Worm (Caenorhabditis elegans) whole organism, young adult: ENCODE data around the gene gbb-2.

Source experiments
- B0019.2 ChIP-seq: fragments of 200-800 bp; sonication (Bioruptor generic); conservative IDR thresholded peaks from 2 replicates; pipeline ENCODE4 v1.3.6; 2022; ENCODE audit warnings: missing genetic modification reagents, missing genetic modification characterization, missing compliant biosample characterization
- B0261.1 ChIP-seq: sonication (generic microtip); optimal IDR thresholded peaks from 2 replicates; lab custom pipeline; 2016; ENCODE audit warnings: mild to moderate bottlenecking, missing genetic modification characterization, moderate library complexity, missing compliant biosample characterization
- D2030.7 ChIP-seq: fragments of 200-800 bp; sonication (Bioruptor generic); IDR thresholded peaks from 2 replicates; pipeline ENCODE4 v1.3.6; 2022; ENCODE audit warnings: missing genetic modification reagents, missing genetic modification characterization, missing compliant biosample characterization
- Y53F4B.3 ChIP-seq: fragments of 200-800 bp; sonication (Bioruptor generic); IDR thresholded peaks from 2 replicates; pipeline ENCODE4 v1.3.6; 2022; ENCODE audit warnings: missing genetic modification reagents, missing genetic modification characterization, missing compliant biosample characterization
- Y53G8AR.9 ChIP-seq: fragments of 200-800 bp; sonication (Bioruptor generic); conservative IDR thresholded peaks from 2 replicates; pipeline ENCODE4 v1.3.6; 2022; ENCODE audit warnings: missing genetic modification reagents, missing genetic modification characterization, missing compliant biosample characterization
- atf-7 ChIP-seq: sonication (generic microtip); optimal IDR thresholded peaks from 2 replicates; lab custom pipeline; 2017; ENCODE audit warnings: mild to moderate bottlenecking, missing genetic modification characterization, missing compliant biosample characterization
- athp-1 ChIP-seq: sonication (generic microtip); optimal IDR thresholded peaks from 2 replicates; lab custom pipeline; 2017; ENCODE audit warnings: mild to moderate bottlenecking, missing genetic modification characterization, missing compliant biosample characterization
- bed-2 ChIP-seq: fragments of 200-800 bp; sonication (Bioruptor generic); IDR thresholded peaks from 2 replicates; pipeline ENCODE4 v1.3.6; 2022; ENCODE audit warnings: missing genetic modification reagents, missing genetic modification characterization, missing compliant biosample characterization
- cebp-1 ChIP-seq, 2 experiments: fragments of 200-800 bp in 1 of 2; sonication (Bioruptor generic) in 1 of 2; sonication (generic microtip) in 1 of 2; IDR thresholded peaks in 1 of 2; optimal IDR thresholded peaks in 1 of 2; 2 replicates each; pipeline versions ENCODE4 v1.3.6 to Lab custom; 2017 to 2022; ENCODE audit warnings: missing compliant biosample characterization in 2 of 2, missing genetic modification characterization in 2 of 2, mild to moderate bottlenecking in 1 of 2, missing genetic modification reagents in 1 of 2, moderate library complexity in 1 of 2
- ceh-100 ChIP-seq: fragments of 200-800 bp; sonication (Bioruptor generic); IDR thresholded peaks from 2 replicates; pipeline ENCODE4 v1.3.6; 2022; ENCODE audit warnings: missing genetic modification reagents, missing genetic modification characterization, missing compliant biosample characterization
- ceh-40 ChIP-seq: fragments of 200-800 bp; sonication (Bioruptor generic); IDR thresholded peaks from 2 replicates; pipeline ENCODE4 v1.3.6; 2022; ENCODE audit warnings: missing genetic modification characterization, missing compliant biosample characterization
- ceh-58 ChIP-seq: fragments of 200-800 bp; sonication (Bioruptor generic); IDR thresholded peaks from 2 replicates; pipeline ENCODE4 v1.3.6; 2022; ENCODE audit warnings: missing genetic modification characterization, missing compliant biosample characterization
- die-1 ChIP-seq: sonication (generic microtip); optimal IDR thresholded peaks from 2 replicates; lab custom pipeline; 2016; ENCODE audit warnings: missing genotype, mild to moderate bottlenecking, missing genetic modification characterization, missing compliant biosample characterization
- dox-1 ChIP-seq: fragments of 200-800 bp; sonication (Bioruptor generic); IDR thresholded peaks from 2 replicates; pipeline ENCODE4 v1.3.6; 2022; ENCODE audit warnings: missing genetic modification reagents, missing genetic modification characterization, missing compliant biosample characterization
- ekl-4 ChIP-seq: fragments of 200-800 bp; sonication (Bioruptor generic); IDR thresholded peaks from 2 replicates; pipeline ENCODE4 v1.3.6; 2022; ENCODE audit warnings: missing genetic modification reagents, missing genetic modification characterization, missing compliant biosample characterization
- ets-4 ChIP-seq: fragments of 200-800 bp; sonication (Bioruptor generic); optimal IDR thresholded peaks from 2 replicates; lab custom pipeline; 2018; ENCODE audit warnings: mild to moderate bottlenecking, missing genetic modification characterization, missing compliant biosample characterization
- fkh-3 ChIP-seq: sonication (generic microtip); optimal IDR thresholded peaks from 2 replicates; lab custom pipeline; 2016; ENCODE audit warnings: mild to moderate bottlenecking, missing genetic modification characterization, missing compliant biosample characterization
- hmg-20 ChIP-seq: fragments of 200-800 bp; sonication (Bioruptor generic); IDR thresholded peaks from 2 replicates; pipeline ENCODE4 v1.3.6; 2022; ENCODE audit warnings: missing genetic modification reagents, missing genetic modification characterization, missing compliant biosample characterization
- hsf-1 ChIP-seq: fragments of 200-800 bp; sonication (Bioruptor generic); IDR thresholded peaks from 2 replicates; pipeline ENCODE4 v1.3.6; 2022; ENCODE audit warnings: missing genetic modification reagents, missing genetic modification characterization, missing compliant biosample characterization
- let-607 ChIP-seq, 2 experiments: fragments of 200-800 bp in 1 of 2; sonication (Bioruptor generic) in 1 of 2; sonication (generic microtip) in 1 of 2; optimal IDR thresholded peaks; 2 replicates each; lab custom pipeline; 2016 to 2018; ENCODE audit warnings: mild to moderate bottlenecking in 2 of 2, missing compliant biosample characterization in 2 of 2, missing genetic modification characterization in 2 of 2, moderate library complexity in 2 of 2, missing genotype in 1 of 2
- lin-54 ChIP-seq: fragments of 200-800 bp; sonication (Bioruptor generic); optimal IDR thresholded peaks from 2 replicates; lab custom pipeline; 2018; ENCODE audit warnings: mild to moderate bottlenecking, missing genetic modification characterization, missing compliant biosample characterization
- lir-1 ChIP-seq: fragments of 200-800 bp; sonication (Bioruptor generic); conservative IDR thresholded peaks from 2 replicates; pipeline ENCODE4 v1.3.6; 2022; ENCODE audit warnings: missing genetic modification reagents, missing genetic modification characterization, missing compliant biosample characterization
- madf-8 ChIP-seq: fragments of 200-800 bp; sonication (Bioruptor generic); conservative IDR thresholded peaks from 2 replicates; pipeline ENCODE4 v1.3.6; 2022; ENCODE audit warnings: missing genetic modification reagents, missing genetic modification characterization, missing compliant biosample characterization
- mcd-1 ChIP-seq: fragments of 200-800 bp; sonication (Bioruptor generic); IDR thresholded peaks from 2 replicates; pipeline ENCODE4 v1.3.6; 2022; ENCODE audit warnings: missing genetic modification reagents, missing genetic modification characterization, missing compliant biosample characterization
- mxl-1 ChIP-seq: sonication (generic microtip); optimal IDR thresholded peaks from 2 replicates; lab custom pipeline; 2016; ENCODE audit warnings: missing genetic modification characterization, missing compliant biosample characterization
- nhr-80 ChIP-seq: sonication (generic microtip); optimal IDR thresholded peaks from 2 replicates; lab custom pipeline; 2016; ENCODE audit warnings: missing genetic modification characterization, missing compliant biosample characterization
- pbrm-1 ChIP-seq: fragments of 200-800 bp; sonication (Bioruptor generic); IDR thresholded peaks from 2 replicates; pipeline ENCODE4 v1.3.6; 2022; ENCODE audit warnings: missing genetic modification reagents, missing genetic modification characterization, missing compliant biosample characterization
- rcor-1 ChIP-seq: fragments of 200-800 bp; sonication (Bioruptor generic); IDR thresholded peaks from 2 replicates; pipeline ENCODE4 v1.3.6; 2022; ENCODE audit warnings: missing genetic modification reagents, missing genetic modification characterization, missing compliant biosample characterization
- tbx-9 ChIP-seq: sonication (generic microtip); optimal IDR thresholded peaks from 2 replicates; lab custom pipeline; 2016; ENCODE audit warnings: borderline replicate concordance, missing genetic modification characterization, inconsistent platforms, missing compliant biosample characterization
- tlf-1 ChIP-seq: fragments of 200-800 bp; sonication (Bioruptor generic); optimal IDR thresholded peaks from 2 replicates; lab custom pipeline; 2018; ENCODE audit warnings: mild to moderate bottlenecking, missing genetic modification characterization, missing compliant biosample characterization
- zfh-2 ChIP-seq: fragments of 200-800 bp; sonication (Bioruptor generic); conservative IDR thresholded peaks from 2 replicates; pipeline ENCODE4 v1.3.6; 2022; ENCODE audit warnings: missing genetic modification reagents, missing genetic modification characterization, missing compliant biosample characterization
- zim-3 ChIP-seq: sonication (generic microtip); optimal IDR thresholded peaks from 2 replicates; lab custom pipeline; 2017; ENCODE audit warnings: mild to moderate bottlenecking, missing genetic modification characterization, moderate library complexity, missing compliant biosample characterization
- ztf-18 ChIP-seq: sonication (generic microtip); optimal IDR thresholded peaks from 2 replicates; lab custom pipeline; 2016; ENCODE audit warnings: missing genotype, mild to moderate bottlenecking, missing genetic modification characterization, missing compliant biosample characterization
- ztf-22 ChIP-seq: fragments of 200-800 bp; sonication (Bioruptor generic); optimal IDR thresholded peaks from 2 replicates; lab custom pipeline; 2018; ENCODE audit warnings: mild to moderate bottlenecking, missing genetic modification characterization, moderate library complexity, missing compliant biosample characterization

The gbb-2 gene

DNA sequence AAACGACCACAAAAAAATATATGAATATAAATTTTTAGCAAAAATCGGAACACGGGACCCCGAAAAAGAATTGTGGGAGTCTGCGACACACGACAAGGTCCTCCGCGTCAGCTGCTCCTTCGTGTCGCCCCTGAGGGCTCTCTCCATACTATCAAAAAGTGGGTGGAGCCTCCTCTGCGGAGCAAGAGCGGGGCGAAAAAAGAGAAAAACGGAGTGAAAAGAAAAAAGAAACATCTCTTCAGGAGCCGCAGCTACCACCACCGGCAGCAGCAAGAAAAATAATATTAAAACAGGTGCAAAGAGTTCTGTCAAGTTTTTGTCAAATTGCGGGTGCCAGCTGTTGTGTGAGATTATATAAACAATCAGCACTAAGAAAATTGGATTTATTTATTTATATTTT, at the start of gene gbb-2:
gbb-2 (minus strand) TSS at position 112 of the 400 bp plus-strand sequence.
- peak; percentile 10; the same call in 1 of the 2 replicates for TF ChIP-seq dox-1 (GFP tag; lab: Robert Waterston, UW)
- no peak for TF ChIP-seq ceh-100 (GFP tag; lab: Robert Waterston, UW)
- TF ChIP-seq zfh-2 (GFP tag; lab: Robert Waterston, UW), result peak; percentile 50; the same call in 1 of the 2 replicates

- TF ChIP-seq mxl-1 (tag; lab: Kevin White, UChicago) (no peak), cebp-1 (GFP tag; IDR thresholded peaks at IDR 0.05; lab: Robert Waterston, UW) (no peak), cebp-1 (tag; optimal IDR thresholded peaks at IDR 0.05; lab: Kevin White, UChicago) (peak; percentile 67)
Observed at ce11 chrIV:4551562-4551961, 45.0 kb upstream of the gbb-2 start.

- TF ChIP-seq Y53G8AR.9 (GFP tag; lab: Robert Waterston, UW) (no peak), zfh-2 (GFP tag; lab: Robert Waterston, UW) (0 out of 2 replicates have a peak, but pooled peaks have one; percentile 12)
Observed at ce11 chrIV:4548253-4548652, 41.7 kb upstream of the gbb-2 start, which contains the start of gene ZK185.1. Gene ZK185.1 (plus strand): TSS chrIV:4548553.

- TF ChIP-seq hmg-20 (GFP tag; lab: Robert Waterston, UW) (no peak), B0261.1 (tag; lab: Kevin White, UChicago) (no peak), lir-1 (no peak), tbx-9 (tag; lab: Kevin White, UChicago) (no peak), rcor-1 (GFP tag; lab: Robert Waterston, UW) (no peak), ekl-4 (GFP tag; lab: Robert Waterston, UW) (no peak), madf-8 (GFP tag; lab: Robert Waterston, UW) (no peak), tlf-1 (GFP tag; lab: Kevin White, UChicago) (no peak), zim-3 (tag; lab: Kevin White, UChicago) (no peak), B0019.2 (no peak), fkh-3 (no peak), athp-1 (no peak), atf-7 (tag; lab: Kevin White, UChicago) (no peak)
Observed at ce11 chrIV:4545818-4546217, 39.3 kb upstream of the gbb-2 start, which contains the start of gene ZK185.5. Gene ZK185.5 (minus strand): TSS chrIV:4545918.

ce11 chrIV:4544215-4544614, 37.7 kb upstream of the gbb-2 start:
- no peak for TF ChIP-seq D2030.7 (GFP tag; lab: Robert Waterston, UW)
- peak; percentile 80 to 86 for TF ChIP-seq let-607 (tag; optimal IDR thresholded peaks at IDR 0.05; lab: Kevin White, UChicago)
- 0 out of 2 replicates have a peak, but pooled peaks have one; percentile 28 for TF ChIP-seq dox-1 (GFP tag; lab: Robert Waterston, UW)
- peak; percentile 88 for TF ChIP-seq nhr-80 (tag; lab: Kevin White, UChicago)

ce11 chrIV:4542972-4543371, 36.4 kb upstream of the gbb-2 start:
- TF ChIP-seq D2030.7 (GFP tag; lab: Robert Waterston, UW), result no peak
- TF ChIP-seq mcd-1 (GFP tag; lab: Robert Waterston, UW), result no peak
- no peak for TF ChIP-seq lin-54 (GFP tag; lab: Kevin White, UChicago)
- no peak for TF ChIP-seq ztf-22 (GFP tag; lab: Kevin White, UChicago)
- no peak for TF ChIP-seq ztf-18 (tag; lab: Kevin White, UChicago)
- no peak for TF ChIP-seq pbrm-1 (GFP tag; lab: Robert Waterston, UW)
- no peak for TF ChIP-seq hsf-1 (GFP tag; lab: Robert Waterston, UW)
- no peak for TF ChIP-seq bed-2 (GFP tag; lab: Robert Waterston, UW)
- TF ChIP-seq lir-1, result no peak
- no peak for TF ChIP-seq nhr-80 (tag; lab: Kevin White, UChicago)
- no peak for TF ChIP-seq ceh-58 (GFP tag; lab: Robert Waterston, UW)
- no peak for TF ChIP-seq die-1 (tag; lab: Kevin White, UChicago)
- no peak for TF ChIP-seq ceh-40 (GFP tag; lab: Robert Waterston, UW)
- no peak for TF ChIP-seq ets-4 (GFP tag; lab: Kevin White, UChicago)
- no peak for TF ChIP-seq Y53F4B.3 (GFP tag; lab: Robert Waterston, UW)
